Worm (Caenorhabditis elegans) whole organism, L1 larva: Measurements from ENCODE around the gene srx-87.

ENCODE experiments used
- C04F5.9 ChIP-seq: sonication (generic microtip); optimal IDR thresholded peaks from 2 replicates; lab custom pipeline; 2016; ENCODE audit warnings: missing genetic modification characterization, missing compliant biosample characterization
- C16A3.4 ChIP-seq: fragments of 150-350 bp; optimal IDR thresholded peaks from 2 replicates; lab custom pipeline; 2014; ENCODE audit warnings: missing biosample characterization, missing genetic modification characterization
- F16B12.6 ChIP-seq: fragments of 150-350 bp; optimal IDR thresholded peaks from 2 replicates; lab custom pipeline; 2014; ENCODE audit warnings: missing biosample characterization, missing genetic modification characterization
- Y116A8C.19 ChIP-seq: sonication (generic microtip); optimal IDR thresholded peaks from 2 replicates; lab custom pipeline; 2016; ENCODE audit warnings: missing compliant biosample characterization, missing genetic modification characterization, borderline replicate concordance
- blmp-1 ChIP-seq: fragments of 150-350 bp; optimal IDR thresholded peaks from 2 replicates; lab custom pipeline; 2014; ENCODE audit warnings: missing biosample characterization, missing genetic modification characterization
- ceh-63 ChIP-seq: fragments of 200-800 bp; sonication (Bioruptor generic); optimal IDR thresholded peaks from 2 replicates; lab custom pipeline; 2018; ENCODE audit warnings: mild to moderate bottlenecking, missing genetic modification characterization, missing compliant biosample characterization
- ceh-82 ChIP-seq, 3 experiments: fragments of 150-350 bp in 1 of 3; sonication (generic microtip) in 2 of 3; optimal IDR thresholded peaks; 2 replicates each; lab custom pipeline; 2014 to 2017; ENCODE audit warnings: missing biosample characterization in 3 of 3, missing genetic modification characterization in 3 of 3
- ceh-88 ChIP-seq: fragments of 200-800 bp; sonication (Bioruptor generic); IDR thresholded peaks from 2 replicates; pipeline ENCODE4 v1.3.6; 2022; ENCODE audit warnings: missing genetic modification characterization, missing compliant biosample characterization
- ceh-90 ChIP-seq: sonication (generic microtip); optimal IDR thresholded peaks from 2 replicates; lab custom pipeline; 2016; ENCODE audit warnings: missing genetic modification characterization, missing compliant biosample characterization
- ces-1 ChIP-seq: fragments of 150-350 bp; optimal IDR thresholded peaks from 2 replicates; lab custom pipeline; 2014; ENCODE audit warnings: missing biosample characterization, missing genetic modification reagents, missing genetic modification characterization
- dsc-1 ChIP-seq: sonication (generic microtip); optimal IDR thresholded peaks from 2 replicates; lab custom pipeline; 2016; ENCODE audit warnings: mild to moderate bottlenecking, missing genetic modification characterization, missing compliant biosample characterization
- efl-1 ChIP-seq, 4 experiments: fragments of 150-350 bp; optimal IDR thresholded peaks in 3 of 4; peaks in 1 of 4; 1 replicate in 1 of 4; 2 replicates in 3 of 4; lab custom pipeline; 2014; ENCODE audit warnings: missing biosample characterization in 2 of 4, missing genetic modification characterization in 2 of 4, missing genetic modification reagents in 2 of 4
- egl-27 ChIP-seq, 2 experiments: fragments of 150-350 bp in 1 of 2; sonication (generic microtip); optimal IDR thresholded peaks; 3 replicates each; lab custom pipeline; 2017 to 2018; ENCODE audit warnings: missing biosample characterization in 2 of 2, missing genetic modification characterization in 2 of 2, missing genetic modification reagents in 2 of 2
- elt-3 ChIP-seq, 6 experiments: fragments of 150-350 bp in 1 of 6; sonication (generic microtip); optimal IDR thresholded peaks; 2 replicates each; lab custom pipeline; 2017 to 2018; ENCODE audit warnings: missing biosample characterization in 6 of 6, missing genetic modification characterization in 6 of 6, inconsistent platforms in 1 of 6
- ets-5 ChIP-seq: fragments of 200-800 bp; sonication (Bioruptor generic); IDR thresholded peaks from 2 replicates; pipeline ENCODE4 v1.3.6; 2022; ENCODE audit warnings: missing genetic modification characterization, missing compliant biosample characterization
- fos-1 ChIP-seq: fragments of 150-350 bp; optimal IDR thresholded peaks from 2 replicates; lab custom pipeline; 2014; ENCODE audit warnings: missing biosample characterization, missing genetic modification characterization
- hlh-17 ChIP-seq: fragments of 200-800 bp; sonication (Bioruptor generic); optimal IDR thresholded peaks from 2 replicates; lab custom pipeline; 2018; ENCODE audit warnings: missing genetic modification characterization, mild to moderate bottlenecking, missing compliant biosample characterization, moderate library complexity, borderline replicate concordance
- hlh-4 ChIP-seq: sonication (generic microtip); optimal IDR thresholded peaks from 2 replicates; lab custom pipeline; 2016; ENCODE audit warnings: mild to moderate bottlenecking, missing genetic modification characterization, missing compliant biosample characterization
- hpl-2 ChIP-seq: fragments of 150-350 bp; optimal IDR thresholded peaks from 2 replicates; lab custom pipeline; 2014; ENCODE audit warnings: missing biosample characterization, missing genetic modification reagents, missing genetic modification characterization
- irx-1 ChIP-seq: sonication (generic microtip); optimal IDR thresholded peaks from 2 replicates; lab custom pipeline; 2016; ENCODE audit warnings: missing genetic modification characterization, missing compliant biosample characterization
- lin-13 ChIP-seq: fragments of 150-350 bp; optimal IDR thresholded peaks from 2 replicates; lab custom pipeline; 2014; ENCODE audit warnings: missing biosample characterization, missing genetic modification reagents, missing genetic modification characterization
- lin-14 ChIP-seq: fragments of 200-800 bp; sonication (Bioruptor generic); optimal IDR thresholded peaks from 2 replicates; lab custom pipeline; 2018; ENCODE audit warnings: mild to moderate bottlenecking, missing genetic modification characterization, moderate library complexity, missing compliant biosample characterization
- lin-15B ChIP-seq: fragments of 150-350 bp; sonication (generic microtip); optimal IDR thresholded peaks from 3 replicates; lab custom pipeline; 2014; ENCODE audit warnings: missing biosample characterization, missing genetic modification characterization
- lin-39 ChIP-seq: fragments of 150-350 bp; optimal IDR thresholded peaks from 2 replicates; lab custom pipeline; 2014; ENCODE audit warnings: missing biosample characterization, missing genetic modification reagents, missing genetic modification characterization
- lir-3 ChIP-seq: sonication (generic microtip); optimal IDR thresholded peaks from 2 replicates; lab custom pipeline; 2016; ENCODE audit warnings: mild to moderate bottlenecking, missing genetic modification characterization, moderate library complexity, missing compliant biosample characterization; ENCODE audit not compliant: poor library complexity
- lsy-2 ChIP-seq, 2 experiments: fragments of 150-350 bp; optimal IDR thresholded peaks; 2 replicates each; lab custom pipeline; 2014; ENCODE audit warnings: missing biosample characterization in 2 of 2, missing genetic modification characterization in 2 of 2
- mab-9 ChIP-seq: fragments of 200-800 bp; sonication (Bioruptor generic); IDR thresholded peaks from 2 replicates; pipeline ENCODE4 v1.3.6; 2022; ENCODE audit warnings: missing genetic modification reagents, missing genetic modification characterization, missing compliant biosample characterization
- mdl-1 ChIP-seq, 2 experiments: fragments of 150-350 bp; optimal IDR thresholded peaks; 2 replicates each; lab custom pipeline; 2014 to 2017; ENCODE audit warnings: missing biosample characterization in 2 of 2, missing genetic modification characterization in 2 of 2, inconsistent platforms in 1 of 2
- mef-2 ChIP-seq: fragments of 150-350 bp; optimal IDR thresholded peaks from 2 replicates; lab custom pipeline; 2014; ENCODE audit warnings: missing biosample characterization, missing genetic modification characterization
- mep-1 ChIP-seq: fragments of 150-350 bp; optimal IDR thresholded peaks from 2 replicates; lab custom pipeline; 2014; ENCODE audit warnings: missing biosample characterization, missing genetic modification characterization
- nhr-12 ChIP-seq: sonication (generic microtip); optimal IDR thresholded peaks from 2 replicates; lab custom pipeline; 2017; ENCODE audit warnings: missing biosample characterization, missing genetic modification characterization
- nhr-20 ChIP-seq: sonication (generic microtip); optimal IDR thresholded peaks from 2 replicates; lab custom pipeline; 2016; ENCODE audit warnings: mild to moderate bottlenecking, missing genetic modification characterization, missing compliant biosample characterization
- nhr-28 ChIP-seq: fragments of 150-350 bp; optimal IDR thresholded peaks from 2 replicates; lab custom pipeline; 2014; ENCODE audit warnings: missing biosample characterization, missing genetic modification characterization
- nhr-47 ChIP-seq: sonication (generic microtip); optimal IDR thresholded peaks from 2 replicates; lab custom pipeline; 2016; ENCODE audit warnings: mild to moderate bottlenecking, missing genetic modification characterization, moderate library complexity, missing compliant biosample characterization
- nhr-71 ChIP-seq: sonication (generic microtip); optimal IDR thresholded peaks from 2 replicates; lab custom pipeline; 2016; ENCODE audit warnings: mild to moderate bottlenecking, missing genetic modification characterization, moderate library complexity, missing compliant biosample characterization
- nhr-77 ChIP-seq: fragments of 150-350 bp; optimal IDR thresholded peaks from 2 replicates; lab custom pipeline; 2014; ENCODE audit warnings: missing biosample characterization, missing genetic modification characterization
- nhr-85 ChIP-seq: sonication (generic microtip); peaks from one replicate; lab custom pipeline; 2016; ENCODE audit warnings: missing genetic modification characterization, inconsistent platforms, missing compliant biosample characterization
- pag-3 ChIP-seq: sonication (generic microtip); optimal IDR thresholded peaks from 2 replicates; lab custom pipeline; 2017; ENCODE audit warnings: missing genetic modification characterization, mild to moderate bottlenecking, missing compliant biosample characterization, antibody characterized with exemption, borderline replicate concordance; ENCODE audit not compliant: insufficient read depth
- pax-3 ChIP-seq: fragments of 200-800 bp; sonication (Bioruptor generic); optimal IDR thresholded peaks from 2 replicates; lab custom pipeline; 2018; ENCODE audit warnings: mild to moderate bottlenecking, missing genetic modification characterization, moderate library complexity, missing compliant biosample characterization
- pqm-1 ChIP-seq: sonication (generic microtip); optimal IDR thresholded peaks from 3 replicates; lab custom pipeline; 2017; ENCODE audit warnings: missing biosample characterization, missing genetic modification characterization
- skn-1 ChIP-seq: fragments of 150-350 bp; optimal IDR thresholded peaks from 2 replicates; lab custom pipeline; 2014; ENCODE audit warnings: missing biosample characterization, missing genetic modification characterization
- snpc-4 ChIP-seq: fragments of 150-350 bp; optimal IDR thresholded peaks from 2 replicates; lab custom pipeline; 2014; ENCODE audit warnings: missing biosample characterization, missing genetic modification characterization
- sptf-1 ChIP-seq: fragments of 150-350 bp; optimal IDR thresholded peaks from 2 replicates; lab custom pipeline; 2014; ENCODE audit warnings: missing biosample characterization, missing genetic modification characterization
- swsn-7 ChIP-seq: sonication (generic microtip); optimal IDR thresholded peaks from 2 replicates; lab custom pipeline; 2016; ENCODE audit warnings: missing genetic modification characterization, missing compliant biosample characterization
- tbx-2 ChIP-seq: sonication (generic microtip); optimal IDR thresholded peaks from 2 replicates; lab custom pipeline; 2016; ENCODE audit warnings: missing genetic modification characterization, missing compliant biosample characterization
- unc-130 ChIP-seq: fragments of 150-350 bp; optimal IDR thresholded peaks from 2 replicates; lab custom pipeline; 2017; ENCODE audit warnings: missing biosample characterization, missing genetic modification characterization, inconsistent platforms
- unc-30 ChIP-seq: sonication (generic microtip); optimal IDR thresholded peaks from 2 replicates; lab custom pipeline; 2017; ENCODE audit warnings: missing biosample characterization, missing genetic modification characterization
- unc-62 ChIP-seq: fragments of 150-350 bp; optimal IDR thresholded peaks from 2 replicates; lab custom pipeline; 2014; ENCODE audit warnings: missing biosample characterization, missing genetic modification reagents, missing genetic modification characterization
- vab-15 ChIP-seq: sonication (generic microtip); optimal IDR thresholded peaks from 2 replicates; lab custom pipeline; 2017; ENCODE audit warnings: missing genotype, mild to moderate bottlenecking, missing genetic modification characterization, missing compliant biosample characterization
- xbp-1 ChIP-seq: sonication (generic microtip); optimal IDR thresholded peaks from 2 replicates; lab custom pipeline; 2016; ENCODE audit warnings: missing genetic modification characterization, missing compliant biosample characterization
- zag-1 ChIP-seq: fragments of 150-350 bp; optimal IDR thresholded peaks from 2 replicates; lab custom pipeline; 2014; ENCODE audit warnings: missing biosample characterization, missing genetic modification characterization
- ztf-11 ChIP-seq, 2 experiments: sonication (generic microtip); optimal IDR thresholded peaks; 2 replicates each; lab custom pipeline; 2016 to 2017; ENCODE audit warnings: missing genetic modification characterization in 2 of 2, missing biosample characterization in 1 of 2, missing compliant biosample characterization in 1 of 2
- ztf-4 ChIP-seq: fragments of 150-350 bp; optimal IDR thresholded peaks from 2 replicates; lab custom pipeline; 2014; ENCODE audit warnings: missing biosample characterization, missing genetic modification characterization

The srx-87 gene

DNA sequence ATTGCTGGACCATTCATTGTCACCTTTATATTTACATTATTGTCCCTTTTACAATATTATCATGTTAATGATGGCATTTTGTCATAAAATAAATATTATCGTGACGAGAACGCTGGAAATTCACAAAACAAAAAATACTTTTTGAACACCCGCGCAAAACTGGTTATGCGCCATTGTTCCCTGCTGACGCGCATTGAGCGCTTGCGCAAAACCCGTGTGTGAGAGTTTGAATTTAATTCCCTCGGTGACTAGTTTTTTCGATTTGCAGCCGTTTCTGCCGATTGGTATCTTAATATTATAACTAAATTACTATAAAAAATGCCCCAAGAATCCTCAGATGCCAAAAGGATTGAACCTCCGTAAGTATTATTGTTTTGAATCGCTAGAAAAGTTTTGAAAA, 43.2 kb upstream of the srx-87 start, which contains the start of gene pafo-1:
Gene pafo-1 (plus strand): TSS at position 256 of the 400 bp plus-strand sequence.
- TF ChIP-seq mab-9 = peak; percentile 67
- TF ChIP-seq lin-13 (GFP tag; lab: Kevin White, UChicago) = peak; percentile 87
- TF ChIP-seq nhr-71 (tag; lab: Kevin White, UChicago) = peak; percentile 95
- no peak for TF ChIP-seq hlh-4 (tag; lab: Kevin White, UChicago)
- no peak for TF ChIP-seq ets-5 (GFP tag; lab: Robert Waterston, UW)
- TF ChIP-seq nhr-85 (tag; lab: Kevin White, UChicago) = peak; percentile 97
- TF ChIP-seq dsc-1 = peak; percentile 94
- peak; percentile 67 for TF ChIP-seq F16B12.6 (tag; lab: Kevin White, UChicago)
- TF ChIP-seq unc-130 (tag; lab: Kevin White, UChicago) = peak; percentile 91
- TF ChIP-seq fos-1 (tag; lab: Kevin White, UChicago) = peak; percentile 84
- peak; percentile 92 for TF ChIP-seq skn-1
- TF ChIP-seq swsn-7 (tag; lab: Kevin White, UChicago) = peak; percentile 90
- TF ChIP-seq ztf-11 (tag; optimal IDR thresholded peaks at IDR 0.05; lab: Kevin White, UChicago) = peak in 1 of 2 experiments; percentile 79
- TF ChIP-seq mef-2 (tag; lab: Kevin White, UChicago) = peak; percentile 65
- TF ChIP-seq lin-15B = peak; percentile 79
- TF ChIP-seq ceh-90 (tag; lab: Kevin White, UChicago) = peak; percentile 36
- peak; percentile 82 for TF ChIP-seq C16A3.4
- peak; percentile 90 for TF ChIP-seq xbp-1 (tag; lab: Kevin White, UChicago)
- TF ChIP-seq efl-1 (optimal IDR thresholded peaks at IDR 0.05; lab: Kevin White, UChicago) = peak; percentile 98 to 99
- peak; percentile 99 to 100 for TF ChIP-seq efl-1 (GFP tag; optimal IDR thresholded peaks at IDR 0.05 in 1 of 2; lab: Kevin White, UChicago)
- TF ChIP-seq sptf-1 (tag; lab: Kevin White, UChicago) = no peak
- no peak for TF ChIP-seq zag-1 (tag; lab: Kevin White, UChicago)
- peak; percentile 58 for TF ChIP-seq C04F5.9 (tag; lab: Kevin White, UChicago)
- TF ChIP-seq nhr-28 (tag; lab: Kevin White, UChicago) = no peak
- peak; percentile 83 for TF ChIP-seq snpc-4 (tag; lab: Kevin White, UChicago)
- TF ChIP-seq pax-3 = peak; percentile 62
- peak in 1 of 2 experiments; percentile 43 for TF ChIP-seq egl-27 (tag; optimal IDR thresholded peaks at IDR 0.05; lab: Kevin White, UChicago)
- peak; percentile 85 for TF ChIP-seq irx-1 (tag; lab: Kevin White, UChicago)
- TF ChIP-seq mep-1 = peak; percentile 95
- peak; percentile 60 for TF ChIP-seq nhr-77 (tag; lab: Kevin White, UChicago)
- peak; percentile 84 for TF ChIP-seq lin-14 (GFP tag; lab: Kevin White, UChicago)
- TF ChIP-seq pag-3 (tag; lab: Kevin White, UChicago) = peak; percentile 13
- TF ChIP-seq Y116A8C.19 (tag; lab: Kevin White, UChicago) = no peak
- no peak for TF ChIP-seq hpl-2 (GFP tag; lab: Kevin White, UChicago)
- peak in 1 of 2 experiments; percentile 78 for TF ChIP-seq mdl-1 (tag; optimal IDR thresholded peaks at IDR 0.05; lab: Kevin White, UChicago)
- TF ChIP-seq hlh-17 = no peak
- no peak for TF ChIP-seq nhr-12 (tag; lab: Kevin White, UChicago)
- peak; percentile 92 for TF ChIP-seq tbx-2
- TF ChIP-seq pqm-1 (tag; lab: Kevin White, UChicago) = no peak
- TF ChIP-seq ceh-63 (GFP tag; lab: Kevin White, UChicago) = no peak
- peak; percentile 91 to 92 for TF ChIP-seq lsy-2 (tag; optimal IDR thresholded peaks at IDR 0.05; lab: Kevin White, UChicago)
- peak; percentile 95 for TF ChIP-seq nhr-47 (tag; lab: Kevin White, UChicago)
- TF ChIP-seq nhr-20 = peak; percentile 92
- peak; percentile 80 to 93 (median 92) for TF ChIP-seq ceh-82 (tag; optimal IDR thresholded peaks at IDR 0.05; lab: Kevin White, UChicago)
- TF ChIP-seq lir-3 (tag; lab: Kevin White, UChicago) = peak; percentile 68
- TF ChIP-seq ztf-4 = peak; percentile 49
- TF ChIP-seq vab-15 (tag; lab: Kevin White, UChicago) = no peak
- no peak for TF ChIP-seq unc-62 (GFP tag; lab: Kevin White, UChicago)
- TF ChIP-seq blmp-1 (tag; lab: Kevin White, UChicago) = peak; percentile 84
- TF ChIP-seq unc-30 (tag; lab: Kevin White, UChicago) = no peak
- peak; percentile 91 for TF ChIP-seq lin-39 (tag; lab: Kevin White, UChicago)
- peak in 2 of 6 experiments; percentile 79 to 80 for TF ChIP-seq elt-3 (tag; optimal IDR thresholded peaks at IDR 0.05; lab: Kevin White, UChicago)
- no peak for TF ChIP-seq ces-1 (GFP tag; lab: Kevin White, UChicago)
- TF ChIP-seq ceh-88 = peak; percentile 20; the same call in 1 of the 2 replicates
